Fruit fly (Drosophila melanogaster) whole organism, embryonic: Measurements from ENCODE around the gene CG31344.

Source experiments
- BEAF-32 ChIP-seq: fragments of 200-800 bp; sonication (Bioruptor generic); optimal IDR thresholded peaks from 3 replicates; lab custom pipeline; 2017; ENCODE audit warnings: missing biosample characterization, missing genetic modification characterization, mild to moderate bottlenecking, moderate library complexity, missing genetic modification reagents
- Bdp1 ChIP-seq: fragments of 200-800 bp; sonication (Bioruptor generic); optimal IDR thresholded peaks from 3 replicates; lab custom pipeline; 2016; ENCODE audit warnings: missing biosample characterization, missing genetic modification characterization
- Bgb ChIP-seq: fragments of 200-800 bp; sonication (Bioruptor generic); IDR thresholded peaks from 2 replicates; pipeline ENCODE4 v1.3.6; 2022; ENCODE audit warnings: missing biosample characterization, missing genetic modification characterization; ENCODE audit not compliant: partially characterized antibody
- Bteb2 ChIP-seq: fragments of 200-800 bp; sonication (Bioruptor generic); optimal IDR thresholded peaks from 2 replicates; lab custom pipeline; 2016; ENCODE audit warnings: missing biosample characterization, missing genetic modification characterization
- CG11398 ChIP-seq: fragments of 200-800 bp; sonication (Bioruptor generic); optimal IDR thresholded peaks from 2 replicates; lab custom pipeline; 2016; ENCODE audit warnings: missing biosample characterization, missing genetic modification characterization
- CG12155 ChIP-seq: fragments of 200-800 bp; sonication (Bioruptor generic); optimal IDR thresholded peaks from 3 replicates; lab custom pipeline; 2016; ENCODE audit warnings: missing biosample characterization, missing genetic modification characterization
- CG14710 ChIP-seq: fragments of 200-800 bp; sonication (Bioruptor generic); optimal IDR thresholded peaks from 3 replicates; lab custom pipeline; 2019; ENCODE audit warnings: missing biosample characterization, mild to moderate bottlenecking, missing genetic modification characterization, moderate library complexity
- CG15479 ChIP-seq: fragments of 200-800 bp; sonication (Bioruptor generic); optimal IDR thresholded peaks from 3 replicates; lab custom pipeline; 2019; ENCODE audit warnings: missing biosample characterization, mild to moderate bottlenecking, missing genetic modification characterization, moderate library complexity
- CG1603 ChIP-seq: fragments of 200-800 bp; sonication (Bioruptor generic); optimal IDR thresholded peaks from 2 replicates; lab custom pipeline; 2019; ENCODE audit warnings: missing biosample characterization, mild to moderate bottlenecking, missing genetic modification characterization, moderate library complexity
- CG1792 ChIP-seq: fragments of 200-800 bp; sonication (Bioruptor generic); optimal IDR thresholded peaks from 2 replicates; lab custom pipeline; 2016; ENCODE audit warnings: missing biosample characterization, missing genetic modification characterization
- CG1832 ChIP-seq: fragments of 200-800 bp; sonication (Bioruptor generic); optimal IDR thresholded peaks from 2 replicates; lab custom pipeline; 2017; ENCODE audit warnings: missing biosample characterization, mild to moderate bottlenecking, missing genetic modification characterization, inconsistent platforms
- CG18599 ChIP-seq: fragments of 200-800 bp; sonication (Bioruptor generic); optimal IDR thresholded peaks from 3 replicates; lab custom pipeline; 2017; ENCODE audit warnings: missing biosample characterization, missing genetic modification characterization, mild to moderate bottlenecking, moderate library complexity, missing genetic modification reagents
- CG30020 ChIP-seq: fragments of 200-800 bp; optimal IDR thresholded peaks from 2 replicates; lab custom pipeline; 2019; ENCODE audit warnings: missing biosample characterization, mild to moderate bottlenecking, missing genetic modification characterization, moderate library complexity
- CG31224 ChIP-seq: fragments of 200-800 bp; sonication (Bioruptor generic); IDR thresholded peaks from 2 replicates; pipeline ENCODE4 v1.3.6; 2022; ENCODE audit warnings: missing biosample characterization, missing genetic modification characterization
- CG33557 ChIP-seq: fragments of 200-800 bp; sonication (Bioruptor generic); optimal IDR thresholded peaks from 2 replicates; lab custom pipeline; 2019; ENCODE audit warnings: missing biosample characterization, mild to moderate bottlenecking, missing genetic modification characterization, moderate library complexity
- CG34376 ChIP-seq: fragments of 200-800 bp; sonication (Bioruptor generic); optimal IDR thresholded peaks from 2 replicates; lab custom pipeline; 2018; ENCODE audit warnings: missing biosample characterization, mild to moderate bottlenecking, missing genetic modification characterization
- CG42726 ChIP-seq: fragments of 200-800 bp; sonication (Bioruptor generic); IDR thresholded peaks from 2 replicates; pipeline ENCODE4 v1.3.6; 2022; ENCODE audit warnings: missing biosample characterization, missing genetic modification characterization; ENCODE audit not compliant: partially characterized antibody
- CG4707 ChIP-seq: fragments of 200-800 bp; sonication (Bioruptor generic); optimal IDR thresholded peaks from 2 replicates; lab custom pipeline; 2018; ENCODE audit warnings: missing biosample characterization, mild to moderate bottlenecking, missing genetic modification characterization, moderate library complexity
- CG4820 ChIP-seq: fragments of 200-800 bp; sonication (Bioruptor generic); optimal IDR thresholded peaks from 3 replicates; lab custom pipeline; 2016; ENCODE audit warnings: missing biosample characterization, missing genetic modification characterization
- CG6813 ChIP-seq: fragments of 200-800 bp; sonication (Bioruptor generic); optimal IDR thresholded peaks from 2 replicates; lab custom pipeline; 2017; ENCODE audit warnings: missing biosample characterization, missing genetic modification characterization, mild to moderate bottlenecking, moderate library complexity, missing genetic modification reagents
- CG6854 ChIP-seq: fragments of 200-800 bp; sonication (Bioruptor generic); optimal IDR thresholded peaks from 3 replicates; lab custom pipeline; 2017; ENCODE audit warnings: missing biosample characterization, mild to moderate bottlenecking, missing genetic modification characterization
- CG7839 ChIP-seq: fragments of 200-800 bp; sonication (Bioruptor generic); optimal IDR thresholded peaks from 3 replicates; lab custom pipeline; 2018; ENCODE audit warnings: missing biosample characterization, mild to moderate bottlenecking, missing genetic modification characterization, moderate library complexity
- CTCF ChIP-seq: fragments of 200-800 bp; sonication (Bioruptor generic); optimal IDR thresholded peaks from 2 replicates; lab custom pipeline; 2017; ENCODE audit warnings: missing biosample characterization, mild to moderate bottlenecking, missing genetic modification characterization, moderate library complexity
- CoRest ChIP-seq: fragments of 200-800 bp; sonication (Bioruptor generic); optimal IDR thresholded peaks from 3 replicates; lab custom pipeline; 2018; ENCODE audit warnings: missing biosample characterization, mild to moderate bottlenecking, missing genetic modification characterization, moderate library complexity
- Dref ChIP-seq: fragments of 200-800 bp; sonication (Bioruptor generic); IDR thresholded peaks from 2 replicates; pipeline ENCODE4 v1.3.6; 2022; ENCODE audit warnings: missing biosample characterization, missing genetic modification characterization
- Hmx ChIP-seq: fragments of 200-800 bp; sonication (Bioruptor generic); optimal IDR thresholded peaks from 2 replicates; lab custom pipeline; 2016; ENCODE audit warnings: missing biosample characterization, missing genetic modification characterization
- Hr3 ChIP-seq: fragments of 200-800 bp; sonication (Bioruptor generic); optimal IDR thresholded peaks from 3 replicates; lab custom pipeline; 2016; ENCODE audit warnings: missing biosample characterization, missing genetic modification characterization
- Lhr ChIP-seq: fragments of 200-800 bp; sonication (Bioruptor generic); optimal IDR thresholded peaks from 3 replicates; lab custom pipeline; 2017; ENCODE audit warnings: mild to moderate bottlenecking, missing biosample characterization, missing genetic modification reagents, missing genetic modification characterization
- aop ChIP-seq: fragments of 200-800 bp; sonication (Bioruptor generic); IDR thresholded peaks from 2 replicates; pipeline ENCODE4 v1.3.6; 2022; ENCODE audit warnings: missing biosample characterization, missing genetic modification characterization
- ato ChIP-seq: fragments of 200-800 bp; sonication (Bioruptor generic); IDR thresholded peaks from 2 replicates; pipeline ENCODE4 v1.3.6; 2022; ENCODE audit warnings: missing biosample characterization, missing genetic modification characterization; ENCODE audit not compliant: partially characterized antibody
- bbx ChIP-seq: fragments of 200-800 bp; sonication (Bioruptor generic); IDR thresholded peaks from 2 replicates; pipeline ENCODE4 v1.3.6; 2022; ENCODE audit warnings: missing biosample characterization, missing genetic modification characterization; ENCODE audit not compliant: partially characterized antibody
- bcd ChIP-seq: fragments of 200-800 bp; sonication (Bioruptor generic); optimal IDR thresholded peaks from 2 replicates; lab custom pipeline; 2017; ENCODE audit warnings: missing biosample characterization, mild to moderate bottlenecking, missing genetic modification characterization
- cad ChIP-seq: fragments of >200 bp; optimal IDR thresholded peaks from 2 replicates; lab custom pipeline; 2017; ENCODE audit warnings: missing biosample characterization, missing genetic modification characterization
- exex ChIP-seq: fragments of 200-800 bp; sonication (Bioruptor generic); optimal IDR thresholded peaks from 4 replicates; lab custom pipeline; 2018; ENCODE audit warnings: missing biosample characterization, mild to moderate bottlenecking, missing genetic modification characterization, moderate library complexity
- ftz-f1 ChIP-seq: fragments of 200-800 bp; sonication (Bioruptor generic); optimal IDR thresholded peaks from 2 replicates; lab custom pipeline; 2016; ENCODE audit warnings: missing biosample characterization, missing genetic modification characterization
- insv ChIP-seq, 2 experiments: fragments of 200-800 bp; sonication (Bioruptor generic); optimal IDR thresholded peaks; 3 replicates each; lab custom pipeline; 2016 to 2018; ENCODE audit warnings: missing biosample characterization in 2 of 2, missing genetic modification characterization in 2 of 2
- jumu ChIP-seq: fragments of 200-800 bp; sonication (Bioruptor generic); optimal IDR thresholded peaks from 3 replicates; lab custom pipeline; 2016; ENCODE audit warnings: missing biosample characterization, missing genetic modification characterization
- lmd ChIP-seq: fragments of 200-800 bp; sonication (Bioruptor generic); IDR thresholded peaks from 2 replicates; pipeline ENCODE4 v1.3.6; 2022; ENCODE audit warnings: missing biosample characterization, missing genetic modification characterization
- mam ChIP-seq: fragments of 200-800 bp; sonication (Bioruptor generic); optimal IDR thresholded peaks from 3 replicates; lab custom pipeline; 2016; ENCODE audit warnings: missing biosample characterization, missing genetic modification characterization
- nerfin-2 ChIP-seq: fragments of 200-800 bp; sonication (Bioruptor generic); IDR thresholded peaks from 2 replicates; pipeline ENCODE4 v1.3.6; 2022; ENCODE audit warnings: missing biosample characterization, missing genetic modification characterization; ENCODE audit not compliant: partially characterized antibody
- odd ChIP-seq: fragments of 200-800 bp; sonication (Bioruptor generic); optimal IDR thresholded peaks from 2 replicates; lab custom pipeline; 2017; ENCODE audit warnings: missing biosample characterization, mild to moderate bottlenecking, missing genetic modification characterization
- org-1 ChIP-seq: fragments of 200-800 bp; sonication (Bioruptor generic); optimal IDR thresholded peaks from 2 replicates; lab custom pipeline; 2017; ENCODE audit warnings: missing biosample characterization, missing genetic modification characterization
- repo ChIP-seq: fragments of 200-800 bp; sonication (Bioruptor generic); optimal IDR thresholded peaks from 2 replicates; lab custom pipeline; 2016; ENCODE audit warnings: missing biosample characterization, missing genetic modification characterization
- row ChIP-seq: fragments of 200-800 bp; sonication (Bioruptor generic); IDR thresholded peaks from 3 replicates; pipeline ENCODE4 v1.3.6; 2022; ENCODE audit warnings: missing biosample characterization, missing genetic modification characterization
- stwl ChIP-seq: fragments of 200-800 bp; sonication (Bioruptor generic); optimal IDR thresholded peaks from 3 replicates; lab custom pipeline; 2018; ENCODE audit warnings: missing biosample characterization, mild to moderate bottlenecking, missing genetic modification characterization, moderate library complexity
- tll ChIP-seq, 2 experiments: fragments of 200-800 bp in 1 of 2; fragments of >200 bp in 1 of 2; sonication (Bioruptor generic) in 1 of 2; optimal IDR thresholded peaks; 2 replicates each; lab custom pipeline; 2017 to 2019; ENCODE audit warnings: missing biosample characterization in 2 of 2, missing genetic modification characterization in 2 of 2, mild to moderate bottlenecking in 1 of 2, moderate library complexity in 1 of 2
- tna ChIP-seq: fragments of 200-800 bp; sonication (Bioruptor generic); IDR thresholded peaks from 2 replicates; pipeline ENCODE4 v1.3.6; 2022; ENCODE audit warnings: missing biosample characterization, missing genetic modification characterization; ENCODE audit not compliant: partially characterized antibody
- twi ChIP-seq: fragments of 200-800 bp; optimal IDR thresholded peaks from 2 replicates; lab custom pipeline; 2019; ENCODE audit warnings: missing biosample characterization, mild to moderate bottlenecking, missing genetic modification characterization, moderate library complexity
- vvl ChIP-seq: fragments of 200-800 bp; sonication (Bioruptor generic); IDR thresholded peaks from 2 replicates; pipeline ENCODE4 v1.3.6; 2022; ENCODE audit warnings: missing biosample characterization, missing genetic modification characterization
- zen ChIP-seq: fragments of 200-800 bp; sonication (Bioruptor generic); optimal IDR thresholded peaks from 3 replicates; lab custom pipeline; 2018; ENCODE audit warnings: missing biosample characterization, mild to moderate bottlenecking, missing genetic modification characterization, moderate library complexity

CG31344 gene

DNA sequence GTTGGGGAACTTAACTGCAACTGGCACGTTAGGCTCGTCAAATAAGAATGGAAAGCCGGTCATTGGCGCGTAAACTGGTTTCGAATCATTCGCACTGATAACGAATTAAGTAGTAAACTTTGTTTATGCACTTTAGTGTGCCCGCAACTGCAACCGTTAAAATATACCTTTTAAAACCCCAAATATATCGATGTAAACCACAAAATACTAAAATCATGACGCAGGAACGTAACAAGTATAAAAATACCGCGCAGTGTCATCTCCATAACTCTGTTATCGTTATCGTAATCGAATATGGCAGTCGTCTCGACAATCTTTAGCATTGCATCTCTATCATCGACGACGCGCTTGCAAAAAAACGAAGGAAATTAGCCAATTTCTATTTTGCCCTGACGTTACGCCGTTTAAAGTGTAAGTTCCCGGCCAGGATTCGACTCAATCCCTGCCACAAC is at the start of gene CG31344, which contains the start of gene Caf1-55 (continued):
- TF ChIP-seq tll (GFP tag; optimal IDR thresholded peaks at IDR 0.05; lab: Kevin White, UChicago) (no peak), CTCF (GFP tag; lab: Kevin White, UChicago) (no peak), tna (peak; percentile 44; the same call in 1 of the 2 replicates), row (peak; percentile 58), CG1603 (peak; percentile 84), CG1792 (no peak), exex (tag; lab: Kevin White, UChicago) (peak; percentile 33), CG42726 (GFP tag; lab: Robert Waterston, UW) (peak; percentile 39; the same call in 1 of the 2 replicates), BEAF-32 (GFP tag; lab: Kevin White, UChicago) (peak; percentile 81), Dref (GFP tag; lab: Robert Waterston, UW) (peak; percentile 92), CG18599 (GFP tag; lab: Kevin White, UChicago) (no peak), Bgb (GFP tag; lab: Robert Waterston, UW) (peak; percentile 87), Hr3 (GFP tag; lab: Kevin White, UChicago) (no peak), cad (GFP tag; lab: Kevin White, UChicago) (no peak), odd (GFP tag; lab: Kevin White, UChicago) (no peak), CG12155 (GFP tag; lab: Kevin White, UChicago) (peak; percentile 12), vvl (GFP tag; lab: Robert Waterston, UW) (peak; percentile 42; the same call in 1 of the 2 replicates), CG11398 (GFP tag; lab: Kevin White, UChicago) (no peak), jumu (GFP tag; lab: Kevin White, UChicago) (peak; percentile 9), CG6813 (GFP tag; lab: Kevin White, UChicago) (no peak), bcd (GFP tag; lab: Kevin White, UChicago) (no peak), stwl (tag; lab: Kevin White, UChicago) (peak; percentile 69), CG15479 (no peak), Bteb2 (GFP tag; lab: Kevin White, UChicago) (peak; percentile 8), insv (GFP tag; optimal IDR thresholded peaks at IDR 0.05; lab: Kevin White, UChicago) (peak in 1 of 2 experiments; percentile 18), CG6854 (GFP tag; lab: Kevin White, UChicago) (no peak), repo (GFP tag; lab: Kevin White, UChicago) (no peak), ftz-f1 (GFP tag; lab: Kevin White, UChicago) (no peak), CG4820 (GFP tag; lab: Kevin White, UChicago) (no peak), aop (GFP tag; lab: Robert Waterston, UW) (no peak), twi (no peak), nerfin-2 (GFP tag; lab: Robert Waterston, UW) (peak; percentile 83), org-1 (GFP tag; lab: Kevin White, UChicago) (no peak), Hmx (GFP tag; lab: Kevin White, UChicago) (no peak), CG34376 (GFP tag; lab: Kevin White, UChicago) (no peak), CG1832 (GFP tag; lab: Kevin White, UChicago) (no peak), Bdp1 (GFP tag; lab: Kevin White, UChicago) (no peak), zen (tag; lab: Kevin White, UChicago) (no peak), CG7839 (tag; lab: Kevin White, UChicago) (no peak), lmd (GFP tag; lab: Robert Waterston, UW) (no peak), bbx (GFP tag; lab: Robert Waterston, UW) (peak; percentile 84), ato (GFP tag; lab: Robert Waterston, UW) (0 out of 2 replicates have a peak, but pooled peaks have one; percentile 19), CG4707 (no peak), mam (no peak), CG31224 (GFP tag; lab: Robert Waterston, UW) (no peak), Lhr (peak; percentile 76), CG33557 (GFP tag; lab: Kevin White, UChicago) (no peak), CG14710 (tag; lab: Kevin White, UChicago) (peak; percentile 51), CoRest (peak; percentile 26), CG30020 (tag; lab: Kevin White, UChicago) (peak; percentile 56)
